Fruit fly (Drosophila melanogaster) S2 (cell line): ENCODE data around the gene Daxx.

Experiments
- CG8478 ChIP-seq: fragments of >200 bp; optimal IDR thresholded peaks from 2 replicates; lab custom pipeline; 2018
- CTCF ChIP-seq, 2 experiments: fragments of >200 bp; optimal IDR thresholded peaks; 2 replicates each; lab custom pipeline; 2018

dm6 chr2L:6534125-6534815 is 53.5 kb downstream of the Daxx start:
- no peak for TF ChIP-seq CG8478 (lab: Kevin White, UChicago)
- TF ChIP-seq CTCF (optimal IDR thresholded peaks at IDR 0.05; lab: Kevin White, UChicago): no peak
